Worm (Caenorhabditis elegans) whole organism, midembryonic: Measurements from ENCODE around the gene sysm-1.

Experiments used
- T22C8.4 ChIP-seq: fragments of 200-800 bp; sonication (Bioruptor generic); IDR thresholded peaks from 2 replicates; pipeline ENCODE4 v1.3.6; 2022; ENCODE audit warnings: missing genetic modification characterization, missing compliant biosample characterization
- cog-1 ChIP-seq: sonication (generic microtip); optimal IDR thresholded peaks from 2 replicates; lab custom pipeline; 2016; ENCODE audit warnings: missing genetic modification characterization, missing compliant biosample characterization
- flt-1 ChIP-seq: fragments of 200-800 bp; sonication (Bioruptor generic); IDR thresholded peaks from 2 replicates; pipeline ENCODE4 v1.3.6; 2022; ENCODE audit warnings: missing genetic modification characterization, missing compliant biosample characterization
- klf-2 ChIP-seq: fragments of 200-800 bp; sonication (Bioruptor generic); conservative IDR thresholded peaks from 2 replicates; pipeline ENCODE4 v1.3.6; 2022; ENCODE audit warnings: missing genetic modification reagents, missing genetic modification characterization, missing compliant biosample characterization
- med-1 ChIP-seq: sonication (generic microtip); optimal IDR thresholded peaks from 2 replicates; lab custom pipeline; 2017; ENCODE audit warnings: missing genetic modification characterization, mild to moderate bottlenecking, missing compliant biosample characterization, antibody characterized with exemption, missing genetic modification reagents; ENCODE audit not compliant: insufficient read depth
- ref-1 ChIP-seq: fragments of 200-800 bp; sonication (Bioruptor generic); conservative IDR thresholded peaks from 2 replicates; pipeline ENCODE4 v1.3.6; 2022; ENCODE audit warnings: missing genetic modification reagents, missing genetic modification characterization, missing compliant biosample characterization
- tab-1 ChIP-seq: fragments of 200-800 bp; sonication (Bioruptor generic); IDR thresholded peaks from 2 replicates; pipeline ENCODE4 v1.3.6; 2022; ENCODE audit warnings: missing genetic modification characterization, missing compliant biosample characterization
- ztf-23 ChIP-seq: fragments of 200-800 bp; sonication (Bioruptor generic); IDR thresholded peaks from 2 replicates; pipeline ENCODE4 v1.3.6; 2022; ENCODE audit warnings: missing genetic modification reagents, missing genetic modification characterization, missing compliant biosample characterization
- ztf-29 ChIP-seq: fragments of 200-800 bp; sonication (Bioruptor generic); IDR thresholded peaks from 2 replicates; pipeline ENCODE4 v1.3.6; 2022; ENCODE audit warnings: missing genetic modification reagents, missing genetic modification characterization, missing compliant biosample characterization

sysm-1 gene

ce11 chrII:9062261-9062948 lies 20.6 kb downstream of the sysm-1 start:
- TF ChIP-seq tab-1 (GFP tag; lab: Robert Waterston, UW) (no peak), flt-1 (no peak), ref-1 (no peak), med-1 (GFP tag; lab: Kevin White, UChicago) (no peak), T22C8.4 (GFP tag; lab: Robert Waterston, UW) (no peak), ztf-23 (no peak), ztf-29 (GFP tag; lab: Robert Waterston, UW) (no peak), cog-1 (tag; lab: Kevin White, UChicago) (no peak), klf-2 (no peak)

- no peak for TF ChIP-seq ref-1
- no peak for TF ChIP-seq med-1 (GFP tag; lab: Kevin White, UChicago)
- 0 out of 2 replicates have a peak, but pooled peaks have one; percentile 21 for TF ChIP-seq tab-1 (GFP tag; lab: Robert Waterston, UW)
- no peak for TF ChIP-seq T22C8.4 (GFP tag; lab: Robert Waterston, UW)
- TF ChIP-seq ztf-29 (GFP tag; lab: Robert Waterston, UW), result peak; percentile 7; the same call in 1 of the 2 replicates
- TF ChIP-seq flt-1, result peak; percentile 29; the same call in 1 of the 2 replicates
- peak; percentile 75 for TF ChIP-seq cog-1 (tag; lab: Kevin White, UChicago)
- no peak for TF ChIP-seq ztf-23
- TF ChIP-seq klf-2, result no peak
These were observed 21.3 kb downstream of the sysm-1 start for ce11 chrII:9061557-9062183.

ce11 chrII:9061099-9061498 lies 21.9 kb downstream of the sysm-1 start, which contains the start of gene T24B8.3:
Gene T24B8.3, minus strand, starts transcription at chrII:9061137.
- no peak for TF ChIP-seq ref-1
- 0 out of 2 replicates have a peak, but pooled peaks have one; percentile 6 for TF ChIP-seq tab-1 (GFP tag; lab: Robert Waterston, UW)
- TF ChIP-seq flt-1, result no peak

- TF ChIP-seq cog-1 (tag; lab: Kevin White, UChicago) (peak; percentile 93), med-1 (GFP tag; lab: Kevin White, UChicago) (no peak), klf-2 (no peak), ztf-23 (peak; percentile 61), T22C8.4 (GFP tag; lab: Robert Waterston, UW) (no peak), flt-1 (peak; percentile 71), ref-1 (no peak), tab-1 (GFP tag; lab: Robert Waterston, UW) (peak; percentile 53; the same call in 1 of the 2 replicates), ztf-29 (GFP tag; lab: Robert Waterston, UW) (peak; percentile 75)
These were observed 22.6 kb downstream of the sysm-1 start for ce11 chrII:9060332-9060840.

- TF ChIP-seq med-1 (GFP tag; lab: Kevin White, UChicago) (no peak), tab-1 (GFP tag; lab: Robert Waterston, UW) (no peak), ztf-29 (GFP tag; lab: Robert Waterston, UW) (0 out of 2 replicates have a peak, but pooled peaks have one; percentile 20), flt-1 (peak; percentile 56; the same call in 1 of the 2 replicates)
These were observed 24.0 kb downstream of the sysm-1 start for ce11 chrII:9059010-9059409.

ce11 chrII:9057035-9057668 lies 25.8 kb downstream of the sysm-1 start, which contains the start of gene rpl-32:
Gene rpl-32, minus strand, starts transcription at chrII:9057085.
- TF ChIP-seq flt-1 (0 out of 2 replicates have a peak, but pooled peaks have one; percentile 53), cog-1 (tag; lab: Kevin White, UChicago) (peak; percentile 69), ztf-29 (GFP tag; lab: Robert Waterston, UW) (no peak)

ce11 chrII:9056215-9056819 lies 26.7 kb downstream of the sysm-1 start:
- TF ChIP-seq ref-1 (no peak), flt-1 (no peak), tab-1 (GFP tag; lab: Robert Waterston, UW) (no peak), klf-2 (no peak), cog-1 (tag; lab: Kevin White, UChicago) (no peak), med-1 (GFP tag; lab: Kevin White, UChicago) (no peak), T22C8.4 (GFP tag; lab: Robert Waterston, UW) (no peak), ztf-29 (GFP tag; lab: Robert Waterston, UW) (no peak), ztf-23 (no peak)

ce11 chrII:9054604-9055003 lies 28.4 kb downstream of the sysm-1 start, which contains the start of gene chmp-7:
Gene chmp-7, plus strand, starts transcription at chrII:9054972.
- TF ChIP-seq ztf-29 (GFP tag; lab: Robert Waterston, UW), result no peak
- TF ChIP-seq med-1 (GFP tag; lab: Kevin White, UChicago), result no peak
- TF ChIP-seq tab-1 (GFP tag; lab: Robert Waterston, UW), result no peak
- no peak for TF ChIP-seq ref-1
- TF ChIP-seq flt-1, result peak; percentile 69; the same call in 1 of the 2 replicates
- 0 out of 2 replicates have a peak, but pooled peaks have one; percentile 53 for TF ChIP-seq ztf-23
- no peak for TF ChIP-seq T22C8.4 (GFP tag; lab: Robert Waterston, UW)
- peak; percentile 18 for TF ChIP-seq cog-1 (tag; lab: Kevin White, UChicago)

- TF ChIP-seq T22C8.4 (GFP tag; lab: Robert Waterston, UW) (no peak), ztf-23 (no peak), ref-1 (no peak), tab-1 (GFP tag; lab: Robert Waterston, UW) (no peak)
These were observed 29.4 kb downstream of the sysm-1 start, which contains the start of gene T24B8.7 for ce11 chrII:9053564-9053963. Gene T24B8.7, minus strand, starts transcription at chrII:9053664.
